Worm (Caenorhabditis elegans) whole organism, L3 larva: ENCODE measurements around the gene acox-1.5.

ENCODE experiments used
- ZK546.5 ChIP-seq: sonication (generic microtip); optimal IDR thresholded peaks from 2 replicates; lab custom pipeline; 2017; ENCODE audit warnings: missing biosample characterization, missing genetic modification characterization
- ceh-16 ChIP-seq: sonication (generic microtip); optimal IDR thresholded peaks from 2 replicates; lab custom pipeline; 2017; ENCODE audit warnings: missing biosample characterization, missing genetic modification characterization
- ceh-28 ChIP-seq: fragments of 150-350 bp; optimal IDR thresholded peaks from 2 replicates; lab custom pipeline; 2014; ENCODE audit warnings: missing biosample characterization, missing genetic modification reagents, missing genetic modification characterization
- egl-27 ChIP-seq: sonication (generic microtip); optimal IDR thresholded peaks from 4 replicates; lab custom pipeline; 2017; ENCODE audit warnings: missing biosample characterization, missing genetic modification reagents, missing genetic modification characterization
- elt-1 ChIP-seq: fragments of 150-350 bp; optimal IDR thresholded peaks from 2 replicates; lab custom pipeline; 2014; ENCODE audit warnings: missing biosample characterization, missing genetic modification characterization
- fkh-10 ChIP-seq: sonication (generic microtip); optimal IDR thresholded peaks from 2 replicates; lab custom pipeline; 2017; ENCODE audit warnings: missing biosample characterization, missing genetic modification reagents, missing genetic modification characterization
- nhr-11 ChIP-seq: fragments of 150-350 bp; optimal IDR thresholded peaks from 2 replicates; lab custom pipeline; 2014; ENCODE audit warnings: missing biosample characterization, missing genetic modification characterization
- nhr-237 ChIP-seq: fragments of 150-350 bp; optimal IDR thresholded peaks from 2 replicates; lab custom pipeline; 2014; ENCODE audit warnings: missing biosample characterization, missing genetic modification characterization
- nhr-28 ChIP-seq: fragments of 150-350 bp; optimal IDR thresholded peaks from 2 replicates; lab custom pipeline; 2014; ENCODE audit warnings: missing biosample characterization, missing genetic modification characterization
- nhr-76 ChIP-seq: fragments of 150-350 bp; sonication (generic microtip); optimal IDR thresholded peaks from 5 replicates; lab custom pipeline; 2014; ENCODE audit warnings: missing biosample characterization, missing genetic modification characterization
- nhr-77 ChIP-seq: fragments of 150-350 bp; optimal IDR thresholded peaks from 2 replicates; lab custom pipeline; 2014; ENCODE audit warnings: missing biosample characterization, missing genetic modification characterization
- ztf-4 ChIP-seq: fragments of 150-350 bp; optimal IDR thresholded peaks from 2 replicates; lab custom pipeline; 2014; ENCODE audit warnings: missing biosample characterization, missing genetic modification characterization

ce11 chrIII:9637016-9637415 lies 45.0 kb upstream of the acox-1.5 start, which contains the start of gene gei-13:
- TF ChIP-seq fkh-10 (GFP tag; lab: Kevin White, UChicago): no peak
- no peak for TF ChIP-seq ztf-4 (tag; lab: Kevin White, UChicago)
- TF ChIP-seq egl-27 (tag; lab: Kevin White, UChicago): no peak
- no peak for TF ChIP-seq nhr-28
- TF ChIP-seq nhr-77 (tag; lab: Kevin White, UChicago): no peak
- TF ChIP-seq nhr-11 (tag; lab: Kevin White, UChicago): no peak
- no peak for TF ChIP-seq nhr-237 (tag; lab: Kevin White, UChicago)
- no peak for TF ChIP-seq elt-1 (tag; lab: Kevin White, UChicago)
- no peak for TF ChIP-seq nhr-76
- no peak for TF ChIP-seq ZK546.5 (tag; lab: Kevin White, UChicago)
- TF ChIP-seq ceh-16 (tag; lab: Kevin White, UChicago): no peak
- TF ChIP-seq ceh-28 (tag; lab: Kevin White, UChicago): no peak
